2 worm cellular contexts compared by ENCODE assay signal in the genomic region with DNA sequence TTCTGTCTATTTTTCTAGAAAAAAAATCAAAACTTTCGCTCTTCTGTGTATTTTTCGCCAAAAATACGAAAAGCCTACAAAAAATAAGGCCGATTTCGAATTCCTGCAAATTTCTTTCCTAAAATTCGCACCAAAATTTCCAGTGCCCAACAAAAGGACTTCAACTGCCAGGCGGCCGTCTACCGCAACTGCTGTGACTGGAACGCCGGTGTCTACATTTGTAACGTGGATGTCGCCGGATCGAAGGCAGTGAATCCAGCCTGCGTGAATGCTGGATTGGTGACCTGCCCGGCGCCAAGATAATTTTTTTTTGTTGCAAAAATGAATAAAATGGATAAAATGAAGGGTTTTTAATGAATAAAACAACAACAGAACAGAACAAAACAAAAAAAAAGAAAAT.
TF ChIP-seq lines count a peak whose summit lies in the region.

No protein-coding gene starts in this region.

TF ChIP-seq in whole organism, L4 larva, 104 proteins besides CTCF, POLR2A, EP300 and RAD21:
- TF ChIP-seq fkh-10 (GFP tag; optimal IDR thresholded peaks at IDR 0.05; lab: Kevin White, UChicago) (no peak), lin-38 (GFP tag; IDR thresholded peaks at IDR 0.05; lab: Robert Waterston, UW) (peak; percentile 35; the same call in 1 of the 2 replicates), vab-7 (GFP tag; IDR thresholded peaks at IDR 0.05; lab: Robert Waterston, UW) (no peak), Y75B8A.6 (GFP tag; IDR thresholded peaks at IDR 0.05; lab: Robert Waterston, UW) (0 out of 2 replicates have a peak, but pooled peaks have one; percentile 46), Y48G9A.11 (GFP tag; IDR thresholded peaks at IDR 0.05; lab: Robert Waterston, UW) (peak; percentile 61; the same call in 1 of the 2 replicates), daf-16 (GFP tag; optimal IDR thresholded peaks at IDR 0.05; lab: Kevin White, UChicago) (no peak), daf-16 (tag; optimal IDR thresholded peaks at IDR 0.05; lab: Kevin White, UChicago) (no peak)
TF ChIP-seq in whole organism, L4 larva: peak in this region for 3.

TF ChIP-seq in whole organism, young adult, 124 proteins besides CTCF, POLR2A, EP300 and RAD21:
- TF ChIP-seq cebp-1 (GFP tag; IDR thresholded peaks at IDR 0.05; lab: Robert Waterston, UW) (no peak), cebp-1 (tag; optimal IDR thresholded peaks at IDR 0.05; lab: Kevin White, UChicago) (peak; percentile 4), ets-4 (GFP tag; optimal IDR thresholded peaks at IDR 0.05; lab: Kevin White, UChicago) (no peak), F33H1.4 (GFP tag; IDR thresholded peaks at IDR 0.05; lab: Robert Waterston, UW) (no peak), chd-7 (tag; optimal IDR thresholded peaks at IDR 0.05; lab: Kevin White, UChicago) (peak; percentile 17), madf-6 (GFP tag; IDR thresholded peaks at IDR 0.05; lab: Robert Waterston, UW) (peak; percentile 36; the same call in 1 of the 2 replicates), cebp-2 (GFP tag; IDR thresholded peaks at IDR 0.05; lab: Robert Waterston, UW) (0 out of 2 replicates have a peak, but pooled peaks have one; percentile 54), ztf-25 (GFP tag; IDR thresholded peaks at IDR 0.05; lab: Robert Waterston, UW) (peak; percentile 79; the same call in 1 of the 2 replicates), snpc-1.1 (tag; optimal IDR thresholded peaks at IDR 0.05; lab: Kevin White, UChicago; ENCODE audit: insufficient read depth) (no peak), nhr-90 (tag; optimal IDR thresholded peaks at IDR 0.05; lab: Kevin White, UChicago) (no peak), mcd-1 (GFP tag; IDR thresholded peaks at IDR 0.05; lab: Robert Waterston, UW) (0 out of 2 replicates have a peak, but pooled peaks have one; percentile 38), ceh-58 (GFP tag; IDR thresholded peaks at IDR 0.05; lab: Robert Waterston, UW) (no peak), unc-130 (GFP tag; optimal IDR thresholded peaks at IDR 0.05; lab: Kevin White, UChicago) (no peak), lin-40 (tag; optimal IDR thresholded peaks at IDR 0.05; lab: Kevin White, UChicago) (no peak), ccch-3 (GFP tag; optimal IDR thresholded peaks at IDR 0.05; lab: Kevin White, UChicago) (no peak), die-1 (tag; optimal IDR thresholded peaks at IDR 0.05; lab: Kevin White, UChicago) (no peak), hsf-1 (GFP tag; IDR thresholded peaks at IDR 0.05; lab: Robert Waterston, UW) (no peak), Y79H2A.3 (GFP tag; conservative IDR thresholded peaks at IDR 0.05; lab: Robert Waterston, UW) (0 out of 2 replicates have a peak, but pooled peaks have one; percentile 15), nfyb-1 (GFP tag; IDR thresholded peaks at IDR 0.05; lab: Robert Waterston, UW) (0 out of 2 replicates have a peak, but pooled peaks have one; percentile 42)
